Worm (Caenorhabditis elegans) whole organism, early embryonic: ENCODE measurements around the gene H32C10.1.

Experiments
- F13C5.2 ChIP-seq: sonication (generic microtip); optimal IDR thresholded peaks from 2 replicates; lab custom pipeline; 2017; ENCODE audit warnings: mild to moderate bottlenecking, missing genetic modification characterization, inconsistent platforms, missing compliant biosample characterization
- hmg-4 ChIP-seq: fragments of 200-800 bp; sonication (Bioruptor generic); optimal IDR thresholded peaks from 2 replicates; lab custom pipeline; 2018; ENCODE audit warnings: mild to moderate bottlenecking, missing genetic modification characterization, missing compliant biosample characterization

DNA sequence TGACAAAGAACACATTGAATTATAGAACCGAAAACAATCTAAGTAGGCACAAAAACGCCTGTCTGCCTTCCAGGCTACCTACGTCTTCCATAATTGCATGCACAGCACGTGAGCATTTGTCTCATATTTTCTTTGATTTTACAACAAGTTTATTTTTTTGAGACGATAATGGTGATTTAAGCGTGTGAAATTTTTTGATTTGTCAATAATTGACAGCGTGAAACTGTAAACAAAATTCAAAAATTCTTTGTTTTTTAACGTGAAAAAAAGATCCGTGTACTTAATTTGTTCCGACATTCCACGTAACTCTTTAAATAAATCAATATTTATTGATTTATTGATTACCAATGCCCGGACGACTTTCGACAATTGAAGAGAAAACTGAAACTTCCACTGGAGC is 17.1 kb upstream of the H32C10.1 start, which contains the start of gene dhhc-13:
- no peak for TF ChIP-seq F13C5.2 (tag; lab: Kevin White, UChicago)
- no peak for TF ChIP-seq hmg-4
